Worm (Caenorhabditis elegans): ENCODE results near the gene F26C11.3.

- no peak for TF ChIP-seq nfya-1 (tag; optimal IDR thresholded peaks at IDR 0.05; ENCODE audit: borderline replicate concordance, insufficient read depth)
- TF ChIP-seq ceh-79 (tag; optimal IDR thresholded peaks at IDR 0.05), result no peak
These were observed 19.7 kb upstream of the F26C11.3 start for ce11 chrII:9934570-9934969.

Measured in whole organism, young adult.